Worm (Caenorhabditis elegans): ENCODE results near the gene frpr-6.

The frpr-6 gene

ce11 chrV:9088758-9089157, 12.2 kb downstream of the frpr-6 start (continued):
- no peak for TF ChIP-seq dpff-1 (tag; optimal IDR thresholded peaks at IDR 0.05)
- no peak for TF ChIP-seq xnd-1 (tag; optimal IDR thresholded peaks at IDR 0.05)
- TF ChIP-seq B0019.2 (GFP tag; conservative IDR thresholded peaks at IDR 0.05): no peak
- TF ChIP-seq C06A6.2 (GFP tag; conservative IDR thresholded peaks at IDR 0.05): no peak
- no peak for TF ChIP-seq C17E4.6 (GFP tag; IDR thresholded peaks at IDR 0.05)
- TF ChIP-seq ztf-26 (tag; optimal IDR thresholded peaks at IDR 0.05): peak; percentile 48
- TF ChIP-seq ztf-28 (GFP tag; IDR thresholded peaks at IDR 0.05): no peak
- peak; percentile 37; the same call in 1 of the 2 replicates for TF ChIP-seq lin-26 (GFP tag; IDR thresholded peaks at IDR 0.05)
- no peak for TF ChIP-seq dpl-1 (GFP tag; optimal IDR thresholded peaks at IDR 0.05)

- TF ChIP-seq madf-6 (GFP tag; IDR thresholded peaks at IDR 0.05) (peak; percentile 52; the same call in 1 of the 2 replicates), mcd-1 (GFP tag; IDR thresholded peaks at IDR 0.05) (peak; percentile 22; the same call in 1 of the 2 replicates), snpc-1.1 (tag; optimal IDR thresholded peaks at IDR 0.05; ENCODE audit: insufficient read depth) (peak; percentile 5), Y56A3A.18 (GFP tag; IDR thresholded peaks at IDR 0.05) (0 out of 2 replicates have a peak, but pooled peaks have one; percentile 29), ceh-100 (GFP tag; IDR thresholded peaks at IDR 0.05) (0 out of 2 replicates have a peak, but pooled peaks have one; percentile 21), pbrm-1 (GFP tag; IDR thresholded peaks at IDR 0.05) (0 out of 2 replicates have a peak, but pooled peaks have one; percentile 15), attf-6 (GFP tag; IDR thresholded peaks at IDR 0.05) (peak; percentile 89), nfyb-1 (GFP tag; IDR thresholded peaks at IDR 0.05) (peak; percentile 54; the same call in 1 of the 2 replicates), dox-1 (GFP tag; IDR thresholded peaks at IDR 0.05) (peak; percentile 89), ekl-4 (GFP tag; IDR thresholded peaks at IDR 0.05) (peak; percentile 76), madf-3 (GFP tag; IDR thresholded peaks at IDR 0.05) (0 out of 2 replicates have a peak, but pooled peaks have one; percentile 21), ceh-40 (GFP tag; IDR thresholded peaks at IDR 0.05) (peak; percentile 24; the same call in 1 of the 2 replicates), hmg-1.2 (GFP tag; IDR thresholded peaks at IDR 0.05) (peak; percentile 21; the same call in 1 of the 2 replicates), egl-44 (GFP tag; IDR thresholded peaks at IDR 0.05) (peak; percentile 70; the same call in 1 of the 2 replicates)
These were observed 14.3 kb downstream of the frpr-6 start for ce11 chrV:9086650-9087049.

ce11 chrV:9085845-9086244, 15.1 kb downstream of the frpr-6 start:
- TF ChIP-seq sea-2 (GFP tag; IDR thresholded peaks at IDR 0.05) (no peak), Y67H2A.10 (GFP tag; conservative IDR thresholded peaks at IDR 0.05) (no peak), xnd-1 (tag; optimal IDR thresholded peaks at IDR 0.05) (no peak), D2030.7 (GFP tag; IDR thresholded peaks at IDR 0.05) (no peak), let-526 (GFP tag; IDR thresholded peaks at IDR 0.05) (no peak), cebp-2 (GFP tag; IDR thresholded peaks at IDR 0.05) (no peak), lag-1 (GFP tag; IDR thresholded peaks at IDR 0.05) (no peak), hrde-1 (tag; optimal IDR thresholded peaks at IDR 0.05; ENCODE audit: borderline replicate concordance) (no peak), dox-1 (GFP tag; IDR thresholded peaks at IDR 0.05) (no peak), rcor-1 (GFP tag; IDR thresholded peaks at IDR 0.05) (no peak), lin-35 (GFP tag; optimal IDR thresholded peaks at IDR 0.05) (no peak), pbrm-1 (GFP tag; IDR thresholded peaks at IDR 0.05) (no peak), cebp-1 (GFP tag; IDR thresholded peaks at IDR 0.05) (no peak), cebp-1 (tag; optimal IDR thresholded peaks at IDR 0.05) (no peak), sdz-38 (tag; optimal IDR thresholded peaks at IDR 0.05) (no peak)

ce11 chrV:9084252-9084651, 16.7 kb downstream of the frpr-6 start:
- TF ChIP-seq snpc-3.4 (tag; optimal IDR thresholded peaks at IDR 0.05): no peak
- TF ChIP-seq bed-2 (GFP tag; IDR thresholded peaks at IDR 0.05): no peak
- TF ChIP-seq F10E7.11 (tag; optimal IDR thresholded peaks at IDR 0.05): no peak
- no peak for TF ChIP-seq ceh-40 (GFP tag; IDR thresholded peaks at IDR 0.05)
- TF ChIP-seq cebp-2 (GFP tag; IDR thresholded peaks at IDR 0.05): no peak
- TF ChIP-seq dpl-1 (GFP tag; optimal IDR thresholded peaks at IDR 0.05): no peak
- no peak for TF ChIP-seq F57C9.4 (tag; optimal IDR thresholded peaks at IDR 0.05)
- TF ChIP-seq somi-1 (GFP tag; optimal IDR thresholded peaks at IDR 0.05): no peak
- TF ChIP-seq tlf-1 (GFP tag; optimal IDR thresholded peaks at IDR 0.05): no peak
- TF ChIP-seq rcor-1 (GFP tag; IDR thresholded peaks at IDR 0.05): no peak
- no peak for TF ChIP-seq ekl-4 (GFP tag; IDR thresholded peaks at IDR 0.05)
- no peak for TF ChIP-seq chd-7 (tag; optimal IDR thresholded peaks at IDR 0.05)
- TF ChIP-seq hlh-12 (tag; optimal IDR thresholded peaks at IDR 0.05): no peak
- no peak for TF ChIP-seq nfya-1 (tag; optimal IDR thresholded peaks at IDR 0.05; ENCODE audit: borderline replicate concordance, insufficient read depth)
